Worm (Caenorhabditis elegans) whole organism, L1 larva: ENCODE data around the gene F33E11.3.

Experiments used
- C16A3.4 ChIP-seq: fragments of 150-350 bp; optimal IDR thresholded peaks from 2 replicates; lab custom pipeline; 2014; ENCODE audit warnings: missing biosample characterization, missing genetic modification characterization
- C34B4.2 ChIP-seq: sonication (generic microtip); optimal IDR thresholded peaks from 2 replicates; lab custom pipeline; 2017; ENCODE audit warnings: mild to moderate bottlenecking, missing genetic modification characterization, missing compliant biosample characterization
- aha-1 ChIP-seq: fragments of 150-350 bp; optimal IDR thresholded peaks from 2 replicates; lab custom pipeline; 2014; ENCODE audit warnings: missing biosample characterization, missing genetic modification characterization
- aly-2 ChIP-seq: fragments of 150-350 bp; optimal IDR thresholded peaks from 2 replicates; lab custom pipeline; 2014; ENCODE audit warnings: missing biosample characterization, missing genetic modification characterization
- ama-1 ChIP-seq: fragments of 150-350 bp; optimal IDR thresholded peaks from 2 replicates; lab custom pipeline; 2014
- blmp-1 ChIP-seq: fragments of 150-350 bp; optimal IDR thresholded peaks from 2 replicates; lab custom pipeline; 2014; ENCODE audit warnings: missing biosample characterization, missing genetic modification characterization
- ceh-63 ChIP-seq: fragments of 200-800 bp; sonication (Bioruptor generic); optimal IDR thresholded peaks from 2 replicates; lab custom pipeline; 2018; ENCODE audit warnings: mild to moderate bottlenecking, missing genetic modification characterization, missing compliant biosample characterization
- ceh-8 ChIP-seq: fragments of 200-800 bp; sonication (Bioruptor generic); optimal IDR thresholded peaks from 2 replicates; lab custom pipeline; 2018; ENCODE audit warnings: mild to moderate bottlenecking, missing genetic modification characterization, moderate library complexity, missing compliant biosample characterization
- ceh-82 ChIP-seq, 3 experiments: fragments of 150-350 bp in 1 of 3; sonication (generic microtip) in 2 of 3; optimal IDR thresholded peaks; 2 replicates each; lab custom pipeline; 2014 to 2017; ENCODE audit warnings: missing biosample characterization in 3 of 3, missing genetic modification characterization in 3 of 3
- ceh-88 ChIP-seq: fragments of 200-800 bp; sonication (Bioruptor generic); IDR thresholded peaks from 2 replicates; pipeline ENCODE4 v1.3.6; 2022; ENCODE audit warnings: missing genetic modification characterization, missing compliant biosample characterization
- ces-1 ChIP-seq: fragments of 150-350 bp; optimal IDR thresholded peaks from 2 replicates; lab custom pipeline; 2014; ENCODE audit warnings: missing biosample characterization, missing genetic modification reagents, missing genetic modification characterization
- dsc-1 ChIP-seq: sonication (generic microtip); optimal IDR thresholded peaks from 2 replicates; lab custom pipeline; 2016; ENCODE audit warnings: mild to moderate bottlenecking, missing genetic modification characterization, missing compliant biosample characterization
- egl-13 ChIP-seq: sonication (generic microtip); optimal IDR thresholded peaks from 2 replicates; lab custom pipeline; 2016; ENCODE audit warnings: missing genotype, missing genetic modification reagents, missing genetic modification characterization, missing compliant biosample characterization
- egl-27 ChIP-seq, 2 experiments: fragments of 150-350 bp in 1 of 2; sonication (generic microtip); optimal IDR thresholded peaks; 3 replicates each; lab custom pipeline; 2017 to 2018; ENCODE audit warnings: missing biosample characterization in 2 of 2, missing genetic modification characterization in 2 of 2, missing genetic modification reagents in 2 of 2
- elt-2 ChIP-seq: sonication (generic microtip); optimal IDR thresholded peaks from 2 replicates; lab custom pipeline; 2016; ENCODE audit warnings: missing genetic modification characterization, mild to moderate bottlenecking, inconsistent platforms, missing compliant biosample characterization, missing genetic modification reagents
- elt-3 ChIP-seq, 6 experiments: fragments of 150-350 bp in 1 of 6; sonication (generic microtip); optimal IDR thresholded peaks; 2 replicates each; lab custom pipeline; 2017 to 2018; ENCODE audit warnings: missing biosample characterization in 6 of 6, missing genetic modification characterization in 6 of 6, inconsistent platforms in 1 of 6
- ets-5 ChIP-seq: fragments of 200-800 bp; sonication (Bioruptor generic); IDR thresholded peaks from 2 replicates; pipeline ENCODE4 v1.3.6; 2022; ENCODE audit warnings: missing genetic modification characterization, missing compliant biosample characterization
- fkh-4 ChIP-seq: sonication (generic microtip); optimal IDR thresholded peaks from 2 replicates; lab custom pipeline; 2016; ENCODE audit warnings: missing compliant biosample characterization, missing genetic modification characterization, borderline replicate concordance
- fos-1 ChIP-seq: fragments of 150-350 bp; optimal IDR thresholded peaks from 2 replicates; lab custom pipeline; 2014; ENCODE audit warnings: missing biosample characterization, missing genetic modification characterization
- hlh-4 ChIP-seq: sonication (generic microtip); optimal IDR thresholded peaks from 2 replicates; lab custom pipeline; 2016; ENCODE audit warnings: mild to moderate bottlenecking, missing genetic modification characterization, missing compliant biosample characterization
- hpl-2 ChIP-seq: fragments of 150-350 bp; optimal IDR thresholded peaks from 2 replicates; lab custom pipeline; 2014; ENCODE audit warnings: missing biosample characterization, missing genetic modification reagents, missing genetic modification characterization
- irx-1 ChIP-seq: sonication (generic microtip); optimal IDR thresholded peaks from 2 replicates; lab custom pipeline; 2016; ENCODE audit warnings: missing genetic modification characterization, missing compliant biosample characterization
- jun-1 ChIP-seq: fragments of 150-350 bp; optimal IDR thresholded peaks from 2 replicates; lab custom pipeline; 2014; ENCODE audit warnings: missing biosample characterization, missing genetic modification reagents, missing genetic modification characterization
- lin-15B ChIP-seq: fragments of 150-350 bp; sonication (generic microtip); optimal IDR thresholded peaks from 3 replicates; lab custom pipeline; 2014; ENCODE audit warnings: missing biosample characterization, missing genetic modification characterization
- lin-35 ChIP-seq, 2 experiments: fragments of 150-350 bp; optimal IDR thresholded peaks; 2 replicates each; lab custom pipeline; 2014; ENCODE audit warnings: missing biosample characterization in 2 of 2, missing genetic modification characterization in 2 of 2, missing genetic modification reagents in 2 of 2
- lsy-2 ChIP-seq, 2 experiments: fragments of 150-350 bp; optimal IDR thresholded peaks; 2 replicates each; lab custom pipeline; 2014; ENCODE audit warnings: missing biosample characterization in 2 of 2, missing genetic modification characterization in 2 of 2
- mab-9 ChIP-seq: fragments of 200-800 bp; sonication (Bioruptor generic); IDR thresholded peaks from 2 replicates; pipeline ENCODE4 v1.3.6; 2022; ENCODE audit warnings: missing genetic modification reagents, missing genetic modification characterization, missing compliant biosample characterization
- mef-2 ChIP-seq: fragments of 150-350 bp; optimal IDR thresholded peaks from 2 replicates; lab custom pipeline; 2014; ENCODE audit warnings: missing biosample characterization, missing genetic modification characterization
- mep-1 ChIP-seq: fragments of 150-350 bp; optimal IDR thresholded peaks from 2 replicates; lab custom pipeline; 2014; ENCODE audit warnings: missing biosample characterization, missing genetic modification characterization
- nhr-11 ChIP-seq: fragments of 150-350 bp; optimal IDR thresholded peaks from 2 replicates; lab custom pipeline; 2014; ENCODE audit warnings: missing biosample characterization, missing genetic modification characterization
- nhr-19 ChIP-seq: fragments of 200-800 bp; sonication (Bioruptor generic); conservative IDR thresholded peaks from 2 replicates; pipeline ENCODE4 v1.3.6; 2022; ENCODE audit warnings: missing genetic modification characterization, missing compliant biosample characterization
- nhr-47 ChIP-seq: sonication (generic microtip); optimal IDR thresholded peaks from 2 replicates; lab custom pipeline; 2016; ENCODE audit warnings: mild to moderate bottlenecking, missing genetic modification characterization, moderate library complexity, missing compliant biosample characterization
- nhr-71 ChIP-seq: sonication (generic microtip); optimal IDR thresholded peaks from 2 replicates; lab custom pipeline; 2016; ENCODE audit warnings: mild to moderate bottlenecking, missing genetic modification characterization, moderate library complexity, missing compliant biosample characterization
- nhr-85 ChIP-seq: sonication (generic microtip); peaks from one replicate; lab custom pipeline; 2016; ENCODE audit warnings: missing genetic modification characterization, inconsistent platforms, missing compliant biosample characterization
- nhr-90 ChIP-seq: sonication (generic microtip); optimal IDR thresholded peaks from 2 replicates; lab custom pipeline; 2016; ENCODE audit warnings: mild to moderate bottlenecking, missing genetic modification characterization, missing compliant biosample characterization; ENCODE audit not compliant: poor library complexity
- pax-3 ChIP-seq: fragments of 200-800 bp; sonication (Bioruptor generic); optimal IDR thresholded peaks from 2 replicates; lab custom pipeline; 2018; ENCODE audit warnings: mild to moderate bottlenecking, missing genetic modification characterization, moderate library complexity, missing compliant biosample characterization
- pqm-1 ChIP-seq: sonication (generic microtip); optimal IDR thresholded peaks from 3 replicates; lab custom pipeline; 2017; ENCODE audit warnings: missing biosample characterization, missing genetic modification characterization
- skn-1 ChIP-seq: fragments of 150-350 bp; optimal IDR thresholded peaks from 2 replicates; lab custom pipeline; 2014; ENCODE audit warnings: missing biosample characterization, missing genetic modification characterization
- snpc-4 ChIP-seq: fragments of 150-350 bp; optimal IDR thresholded peaks from 2 replicates; lab custom pipeline; 2014; ENCODE audit warnings: missing biosample characterization, missing genetic modification characterization
- snu-23 ChIP-seq: sonication (generic microtip); optimal IDR thresholded peaks from 2 replicates; lab custom pipeline; 2016; ENCODE audit warnings: missing genetic modification characterization, missing compliant biosample characterization
- sox-4 ChIP-seq: sonication (generic microtip); optimal IDR thresholded peaks from 2 replicates; lab custom pipeline; 2016; ENCODE audit warnings: missing genetic modification characterization, missing compliant biosample characterization
- sptf-1 ChIP-seq: fragments of 150-350 bp; optimal IDR thresholded peaks from 2 replicates; lab custom pipeline; 2014; ENCODE audit warnings: missing biosample characterization, missing genetic modification characterization
- swsn-7 ChIP-seq: sonication (generic microtip); optimal IDR thresholded peaks from 2 replicates; lab custom pipeline; 2016; ENCODE audit warnings: missing genetic modification characterization, missing compliant biosample characterization
- tbx-2 ChIP-seq: sonication (generic microtip); optimal IDR thresholded peaks from 2 replicates; lab custom pipeline; 2016; ENCODE audit warnings: missing genetic modification characterization, missing compliant biosample characterization
- unc-130 ChIP-seq: fragments of 150-350 bp; optimal IDR thresholded peaks from 2 replicates; lab custom pipeline; 2017; ENCODE audit warnings: missing biosample characterization, missing genetic modification characterization, inconsistent platforms
- unc-30 ChIP-seq: sonication (generic microtip); optimal IDR thresholded peaks from 2 replicates; lab custom pipeline; 2017; ENCODE audit warnings: missing biosample characterization, missing genetic modification characterization
- unc-62 ChIP-seq: fragments of 150-350 bp; optimal IDR thresholded peaks from 2 replicates; lab custom pipeline; 2014; ENCODE audit warnings: missing biosample characterization, missing genetic modification reagents, missing genetic modification characterization
- unc-86 ChIP-seq: sonication (generic microtip); optimal IDR thresholded peaks from 2 replicates; lab custom pipeline; 2016; ENCODE audit warnings: missing genetic modification characterization, missing compliant biosample characterization
- unc-98 ChIP-seq: fragments of 200-800 bp; sonication (Bioruptor generic); IDR thresholded peaks from 2 replicates; pipeline ENCODE4 v1.3.6; 2022; ENCODE audit warnings: missing genetic modification characterization, missing compliant biosample characterization
- zip-4 ChIP-seq: fragments of 200-800 bp; sonication (Bioruptor generic); optimal IDR thresholded peaks from 2 replicates; lab custom pipeline; 2018; ENCODE audit warnings: mild to moderate bottlenecking, missing genetic modification characterization, moderate library complexity, missing compliant biosample characterization
- ztf-4 ChIP-seq: fragments of 150-350 bp; optimal IDR thresholded peaks from 2 replicates; lab custom pipeline; 2014; ENCODE audit warnings: missing biosample characterization, missing genetic modification characterization

F33E11.3 gene

DNA sequence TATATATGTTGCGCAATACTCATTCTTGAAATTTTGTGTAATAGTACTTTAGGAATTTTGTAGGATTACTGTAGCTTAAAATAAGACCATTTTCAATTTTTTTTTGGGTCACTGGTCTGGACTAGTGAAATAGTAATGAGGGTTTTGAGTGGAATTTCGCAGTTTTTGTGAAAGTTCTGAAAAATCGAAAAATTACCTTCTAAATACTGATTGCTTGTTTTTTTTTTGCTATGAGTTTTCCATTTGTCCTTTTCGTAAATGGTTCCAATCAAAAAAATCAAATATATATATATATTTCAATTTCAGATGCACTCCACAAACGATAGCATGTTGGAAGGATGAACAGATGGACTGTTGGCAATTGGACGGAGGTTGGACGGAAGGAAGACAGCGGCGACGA is 7.9 kb upstream of the F33E11.3 start, which contains the start of gene nhr-15:
nhr-15 (plus strand) TSS at position 301 of the 400 bp plus-strand sequence.
- TF ChIP-seq mab-9 (GFP tag; lab: Robert Waterston, UW), result no peak
- no peak for TF ChIP-seq ceh-82 (tag; optimal IDR thresholded peaks at IDR 0.05; lab: Kevin White, UChicago)
- TF ChIP-seq unc-30, result no peak
- TF ChIP-seq nhr-90, result no peak
- no peak for TF ChIP-seq ceh-8 (GFP tag; lab: Kevin White, UChicago)
- TF ChIP-seq aha-1 (tag; lab: Kevin White, UChicago), result no peak
- no peak for TF ChIP-seq C34B4.2 (tag; lab: Kevin White, UChicago)
- TF ChIP-seq elt-3 (tag; optimal IDR thresholded peaks at IDR 0.05; lab: Kevin White, UChicago), result no peak
- TF ChIP-seq irx-1 (tag; lab: Kevin White, UChicago), result no peak
- TF ChIP-seq fos-1 (tag; lab: Kevin White, UChicago), result no peak
- no peak for TF ChIP-seq sox-4 (tag; lab: Kevin White, UChicago)
- TF ChIP-seq elt-2, result no peak
- no peak for TF ChIP-seq unc-98 (GFP tag; lab: Robert Waterston, UW)
- no peak for TF ChIP-seq ets-5
- TF ChIP-seq snu-23 (GFP tag; lab: Kevin White, UChicago), result no peak
- TF ChIP-seq ztf-4 (tag; lab: Kevin White, UChicago), result no peak
- no peak for TF ChIP-seq unc-86 (tag; lab: Kevin White, UChicago)
- TF ChIP-seq lsy-2 (tag; optimal IDR thresholded peaks at IDR 0.05; lab: Kevin White, UChicago), result no peak
- no peak for TF ChIP-seq dsc-1 (tag; lab: Kevin White, UChicago)
- TF ChIP-seq nhr-19 (GFP tag; lab: Robert Waterston, UW), result no peak

DNA sequence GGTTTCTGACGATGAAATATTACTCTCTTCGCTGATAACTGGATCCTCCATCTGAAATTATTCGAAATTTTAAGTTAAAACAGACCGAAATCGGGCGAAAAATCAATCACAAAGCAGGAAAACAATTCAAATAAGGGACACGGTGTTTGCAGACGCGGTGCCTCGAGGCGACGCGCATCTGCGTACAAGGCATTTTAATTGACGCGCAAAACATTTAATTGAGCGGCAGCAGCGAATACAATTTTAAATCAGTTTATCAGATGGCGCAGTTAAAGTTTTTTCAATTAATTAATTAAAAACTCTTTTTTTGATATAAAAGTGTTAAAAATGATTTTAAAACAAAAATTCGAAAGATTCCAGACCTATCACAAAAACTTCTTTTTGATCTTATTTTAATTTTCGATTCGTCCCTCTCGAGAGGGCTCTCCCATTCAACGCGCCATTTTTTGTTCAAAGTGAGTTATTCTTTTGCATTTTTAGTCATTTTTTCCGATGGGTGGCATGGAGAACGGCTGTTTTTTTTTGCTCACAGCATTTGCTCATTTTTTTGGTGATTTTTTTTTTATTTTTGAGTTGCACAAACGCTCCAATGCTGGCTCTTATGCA is 7.1 kb upstream of the F33E11.3 start, which contains the start of gene phf-10:
phf-10 (minus strand) TSS at position 81 of the 606 bp plus-strand sequence.
- TF ChIP-seq aly-2 (no peak), dsc-1 (tag; lab: Kevin White, UChicago) (peak; percentile 39), unc-130 (tag; lab: Kevin White, UChicago) (peak; percentile 19), C16A3.4 (tag; lab: Kevin White, UChicago) (peak; percentile 23), mef-2 (tag; lab: Kevin White, UChicago) (no peak), ztf-4 (tag; lab: Kevin White, UChicago) (no peak), lin-15B (tag; lab: Kevin White, UChicago) (no peak), nhr-90 (peak; percentile 18), nhr-85 (tag; lab: Kevin White, UChicago) (no peak), lin-35 (GFP tag; optimal IDR thresholded peaks at IDR 0.05; lab: Kevin White, UChicago) (peak; percentile 34 to 79), fos-1 (tag; lab: Kevin White, UChicago) (no peak), ets-5 (no peak), swsn-7 (tag; lab: Kevin White, UChicago) (peak; percentile 41), egl-27 (tag; optimal IDR thresholded peaks at IDR 0.05; lab: Kevin White, UChicago) (no peak), snpc-4 (tag; lab: Kevin White, UChicago) (peak; percentile 12), ces-1 (GFP tag; lab: Kevin White, UChicago) (no peak), nhr-71 (tag; lab: Kevin White, UChicago) (no peak), aha-1 (tag; lab: Kevin White, UChicago) (no peak), pax-3 (no peak), snu-23 (GFP tag; lab: Kevin White, UChicago) (peak; percentile 56), mep-1 (peak; percentile 9), unc-62 (GFP tag; lab: Kevin White, UChicago) (no peak), egl-13 (no peak), ceh-63 (GFP tag; lab: Kevin White, UChicago) (no peak), skn-1 (no peak), nhr-47 (tag; lab: Kevin White, UChicago) (peak; percentile 60), hlh-4 (no peak), sptf-1 (no peak), mab-9 (GFP tag; lab: Robert Waterston, UW) (no peak), pqm-1 (tag; lab: Kevin White, UChicago) (no peak), fkh-4 (no peak), jun-1 (tag; lab: Kevin White, UChicago) (no peak), elt-3 (tag; optimal IDR thresholded peaks at IDR 0.05; lab: Kevin White, UChicago) (no peak), zip-4 (GFP tag; lab: Kevin White, UChicago) (no peak), ceh-88 (no peak), hpl-2 (GFP tag; lab: Kevin White, UChicago) (no peak), sox-4 (tag; lab: Kevin White, UChicago) (no peak), blmp-1 (tag; lab: Kevin White, UChicago) (no peak), ama-1 (no peak), tbx-2 (tag; lab: Kevin White, UChicago) (peak; percentile 46), nhr-11 (tag; lab: Kevin White, UChicago) (no peak)
